Worm (Caenorhabditis elegans): ENCODE data around the gene F36H12.3.
"Not testable (repeated sequence)": the region's sequence is repeated elsewhere in the genome, so short reads cannot be mapped to it uniquely, and the experiment has no call there.

- TF ChIP-seq him-1, dao-5 (tag; optimal IDR thresholded peaks at IDR 0.05): not testable (repeated sequence)
Measured at ce11 chrIV:5316223-5316622, 43.6 kb downstream of the F36H12.3 start, which contains the start of gene msp-65.

Data from whole organism, L4/young adult.